Fruit fly (Drosophila melanogaster) whole organism, pupa: ENCODE data around the gene PAN3.
A peak's percentile ranks its signal among the peaks of the same experiment; 100 is the strongest.

Experiments
- CG10348 ChIP-seq: fragments of 200-800 bp; sonication (Bioruptor generic); IDR thresholded peaks from 2 replicates; pipeline ENCODE4 v1.3.6; 2022; ENCODE audit warnings: missing biosample characterization, missing genetic modification characterization
- CG12605 ChIP-seq: fragments of 200-800 bp; sonication (Bioruptor generic); IDR thresholded peaks from 2 replicates; pipeline ENCODE4 v1.3.6; 2022; ENCODE audit warnings: missing biosample characterization, missing genetic modification characterization
- CG13204 ChIP-seq: fragments of 200-800 bp; sonication (Bioruptor generic); optimal IDR thresholded peaks from 2 replicates; lab custom pipeline; 2018; ENCODE audit warnings: missing biosample characterization, mild to moderate bottlenecking, missing genetic modification characterization, moderate library complexity
- CG14655 ChIP-seq: fragments of 200-800 bp; sonication (Bioruptor generic); optimal IDR thresholded peaks from 3 replicates; lab custom pipeline; 2017; ENCODE audit warnings: mild to moderate bottlenecking, missing biosample characterization, missing genetic modification reagents, missing genetic modification characterization
- CG15710 ChIP-seq: fragments of 200-800 bp; sonication (Bioruptor generic); optimal IDR thresholded peaks from 2 replicates; lab custom pipeline; 2018; ENCODE audit warnings: missing biosample characterization, mild to moderate bottlenecking, missing genetic modification characterization, moderate library complexity
- CG17806 ChIP-seq: fragments of 200-800 bp; sonication (Bioruptor generic); optimal IDR thresholded peaks from 2 replicates; lab custom pipeline; 2018; ENCODE audit warnings: missing biosample characterization, mild to moderate bottlenecking, missing genetic modification characterization, moderate library complexity
- CG32121 ChIP-seq: fragments of 200-800 bp; sonication (Bioruptor generic); IDR thresholded peaks from 2 replicates; pipeline ENCODE4 v1.3.6; 2022; ENCODE audit warnings: missing biosample characterization, missing genetic modification characterization
- CG34367 ChIP-seq: fragments of 200-800 bp; sonication (Bioruptor generic); optimal IDR thresholded peaks from 2 replicates; lab custom pipeline; 2018; ENCODE audit warnings: missing biosample characterization, mild to moderate bottlenecking, missing genetic modification characterization
- CG4496 ChIP-seq: fragments of 200-800 bp; sonication (Bioruptor generic); IDR thresholded peaks from 3 replicates; pipeline ENCODE4 v1.3.6; 2022; ENCODE audit warnings: missing biosample characterization, missing genetic modification characterization
- CG8159 ChIP-seq: fragments of 200-800 bp; sonication (Bioruptor generic); optimal IDR thresholded peaks from 3 replicates; lab custom pipeline; 2018; ENCODE audit warnings: missing biosample characterization, mild to moderate bottlenecking, missing genetic modification characterization, moderate library complexity
- CG8301 ChIP-seq: fragments of 200-800 bp; sonication (Bioruptor generic); optimal IDR thresholded peaks from 2 replicates; lab custom pipeline; 2018; ENCODE audit warnings: missing biosample characterization, mild to moderate bottlenecking, missing genetic modification characterization
- CG9948 ChIP-seq: fragments of 200-800 bp; sonication (Bioruptor generic); optimal IDR thresholded peaks from 2 replicates; lab custom pipeline; 2018; ENCODE audit warnings: missing biosample characterization, mild to moderate bottlenecking, missing genetic modification characterization, moderate library complexity
- D1 ChIP-seq: fragments of 200-800 bp; sonication (Bioruptor generic); optimal IDR thresholded peaks from 2 replicates; lab custom pipeline; 2018; ENCODE audit warnings: missing biosample characterization, mild to moderate bottlenecking, missing genetic modification characterization, moderate library complexity
- EcR ChIP-seq: fragments of 200-800 bp; sonication (Bioruptor generic); optimal IDR thresholded peaks from 3 replicates; lab custom pipeline; 2019; ENCODE audit warnings: missing biosample characterization, missing genetic modification characterization, mild to moderate bottlenecking, moderate library complexity, missing genetic modification reagents
- Ets98B ChIP-seq: fragments of 200-800 bp; sonication (Bioruptor generic); IDR thresholded peaks from 2 replicates; pipeline ENCODE4 v1.3.6; 2022; ENCODE audit warnings: missing biosample characterization, missing genetic modification characterization
- Pif1A ChIP-seq: fragments of 200-800 bp; sonication (Bioruptor generic); optimal IDR thresholded peaks from 3 replicates; lab custom pipeline; 2016; ENCODE audit warnings: missing biosample characterization, missing genetic modification characterization
- Pif1B ChIP-seq: fragments of 200-800 bp; sonication (Bioruptor generic); optimal IDR thresholded peaks from 3 replicates; lab custom pipeline; 2016; ENCODE audit warnings: missing biosample characterization, missing genetic modification characterization
- Snoo ChIP-seq: fragments of 200-800 bp; sonication (Bioruptor generic); optimal IDR thresholded peaks from 3 replicates; lab custom pipeline; 2017; ENCODE audit warnings: missing biosample characterization, mild to moderate bottlenecking, missing genetic modification characterization, inconsistent platforms
- fd96Ca ChIP-seq: fragments of 200-800 bp; sonication (Bioruptor generic); IDR thresholded peaks from 3 replicates; pipeline ENCODE4 v1.3.6; 2022; ENCODE audit warnings: missing biosample characterization, missing genetic modification characterization
- gl ChIP-seq: fragments of 200-800 bp; sonication (Bioruptor generic); optimal IDR thresholded peaks from 2 replicates; lab custom pipeline; 2018; ENCODE audit warnings: missing biosample characterization, mild to moderate bottlenecking, missing genetic modification characterization
- rn ChIP-seq: fragments of 200-800 bp; sonication (Bioruptor generic); IDR thresholded peaks from 2 replicates; pipeline ENCODE4 v1.3.6; 2022; ENCODE audit warnings: missing biosample characterization, missing genetic modification characterization

PAN3 gene

DNA sequence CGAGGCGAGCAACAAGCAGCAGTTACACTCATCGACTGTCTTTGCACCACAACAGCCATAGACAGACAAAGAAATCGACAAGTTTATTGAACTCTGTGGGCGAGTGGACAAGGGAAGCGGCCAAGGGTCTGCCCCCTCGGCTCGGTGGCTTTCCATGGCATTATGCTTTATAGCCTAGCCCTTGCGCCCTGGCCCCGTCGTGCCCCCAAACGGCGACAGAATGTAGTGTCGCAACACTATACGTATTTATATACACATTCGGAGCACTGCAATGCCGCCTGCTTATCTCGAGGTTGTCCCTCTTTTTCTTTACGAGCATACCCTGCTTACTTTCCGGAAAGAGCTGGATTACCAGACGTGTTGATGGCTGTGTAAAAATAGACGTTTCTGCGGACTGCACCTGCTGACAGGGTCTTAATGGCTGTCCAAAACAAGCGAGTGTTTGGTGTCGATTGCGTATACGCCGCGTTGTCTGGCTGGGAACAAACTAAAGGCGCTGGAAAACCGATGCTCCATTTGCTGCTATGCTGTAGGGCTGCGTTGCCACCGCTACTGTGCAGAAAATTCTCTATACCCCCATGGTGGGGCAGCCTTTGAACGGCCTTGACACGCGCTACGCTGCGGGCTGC, 51.9 kb downstream of the PAN3 start:
- TF ChIP-seq Snoo (tag; lab: Kevin White, UChicago) (no peak), CG32121 (peak; percentile 31; the same call in 1 of the 2 replicates), CG4496 (GFP tag; lab: Robert Waterston, UW) (peak; percentile 17; the same call in 1 of the 3 replicates), CG9948 (tag; lab: Kevin White, UChicago) (no peak), EcR (GFP tag; lab: Kevin White, UChicago) (peak; percentile 97), CG14655 (GFP tag; lab: Kevin White, UChicago) (no peak), CG12605 (GFP tag; lab: Robert Waterston, UW) (no peak)

DNA sequence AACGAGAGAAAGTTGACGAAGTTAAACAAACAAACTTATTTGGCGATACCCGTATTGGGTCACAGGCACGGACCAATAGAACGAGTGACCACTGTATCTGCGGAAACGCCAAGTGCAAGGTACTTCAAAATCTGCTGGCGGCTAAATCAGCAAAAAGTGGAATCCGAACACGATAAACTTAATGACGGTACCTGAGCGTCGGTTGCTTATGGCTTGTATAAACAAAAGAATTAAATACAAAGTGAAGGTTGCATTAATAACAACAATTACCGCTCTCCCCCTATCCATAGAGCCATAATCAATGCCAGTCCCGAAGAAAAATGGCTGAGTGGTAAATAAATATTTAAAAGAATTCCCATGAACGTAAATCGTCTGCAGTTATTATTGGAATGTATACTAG, 53.6 kb downstream of the PAN3 start:
- no peak for TF ChIP-seq Ets98B (GFP tag; lab: Robert Waterston, UW)
- no peak for TF ChIP-seq CG34367 (tag; lab: Kevin White, UChicago)
- no peak for TF ChIP-seq Pif1B (GFP tag; lab: Kevin White, UChicago)
- TF ChIP-seq D1 (tag; lab: Kevin White, UChicago), result no peak
- TF ChIP-seq CG17806, result no peak
- no peak for TF ChIP-seq CG15710
- TF ChIP-seq CG8301 (tag; lab: Kevin White, UChicago), result no peak
- no peak for TF ChIP-seq CG12605 (GFP tag; lab: Robert Waterston, UW)
- TF ChIP-seq CG4496 (GFP tag; lab: Robert Waterston, UW), result no peak
- no peak for TF ChIP-seq CG14655 (GFP tag; lab: Kevin White, UChicago)
- TF ChIP-seq gl, result no peak

DNA sequence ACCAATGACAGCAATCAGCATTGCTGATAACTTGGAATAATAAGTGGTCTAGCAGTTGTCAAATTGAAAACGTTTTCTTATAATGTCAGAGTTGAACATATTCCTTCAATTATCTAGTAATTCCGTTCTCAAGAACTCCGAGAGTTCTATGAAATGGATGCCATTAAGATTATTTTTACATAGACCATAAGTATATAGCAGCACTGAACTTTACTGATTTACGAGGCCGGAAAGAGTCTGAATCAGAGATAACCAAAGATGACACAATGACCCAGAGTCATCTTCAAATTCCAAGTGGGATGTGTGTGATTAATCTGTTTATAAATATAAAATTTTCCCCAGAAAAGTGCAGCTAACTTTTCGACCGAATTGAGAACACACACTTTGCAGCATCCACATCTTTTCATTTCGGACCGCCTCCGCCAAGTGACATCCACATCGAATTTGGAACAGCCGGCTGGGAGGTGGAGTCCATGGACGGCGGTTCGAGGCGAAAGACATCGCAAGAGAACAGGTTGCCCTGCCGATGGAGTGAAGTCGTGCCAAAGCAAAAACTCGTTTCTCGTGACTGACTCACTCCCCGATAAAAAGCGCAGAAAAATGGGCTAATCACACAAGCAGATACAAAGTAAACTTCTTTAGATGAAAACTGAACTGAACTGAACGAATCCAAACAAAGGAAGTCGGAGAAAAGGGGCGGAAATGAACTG, 54.2 kb downstream of the PAN3 start:
- TF ChIP-seq EcR (GFP tag; lab: Kevin White, UChicago), result peak; percentile 65
- no peak for TF ChIP-seq CG9948 (tag; lab: Kevin White, UChicago)
- TF ChIP-seq CG13204, result peak; percentile 42
- 0 out of 3 replicates have a peak, but pooled peaks have one; percentile 41 for TF ChIP-seq CG4496 (GFP tag; lab: Robert Waterston, UW)
- TF ChIP-seq, all 21 proteins: peak for 3

DNA sequence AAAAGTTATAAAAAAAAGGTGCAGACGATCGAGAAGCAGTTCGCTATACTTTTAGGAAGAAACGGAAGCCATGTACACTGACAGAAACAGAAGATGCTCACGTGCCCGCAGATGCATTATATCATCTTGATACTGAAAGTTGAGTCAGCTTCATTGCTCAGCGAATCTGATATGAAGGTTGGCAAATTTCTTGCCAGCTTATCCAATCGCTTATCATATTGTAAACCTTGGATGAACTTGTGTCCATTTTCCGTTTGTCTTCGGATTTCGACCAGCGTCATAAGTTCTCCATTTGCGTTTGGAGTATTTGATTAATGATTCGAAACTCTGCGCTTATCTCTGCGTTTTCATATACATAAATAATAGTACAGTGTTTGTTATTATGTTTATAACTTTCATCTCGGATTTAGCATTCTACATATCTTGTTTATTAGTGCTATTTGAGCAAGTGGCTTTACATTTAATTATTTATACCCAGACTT, 54.8 kb downstream of the PAN3 start:
- no peak for TF ChIP-seq fd96Ca
- no peak for TF ChIP-seq CG12605 (GFP tag; lab: Robert Waterston, UW)
- peak; percentile 19 for TF ChIP-seq CG34367 (tag; lab: Kevin White, UChicago)
- no peak for TF ChIP-seq rn (GFP tag; lab: Robert Waterston, UW)
- TF ChIP-seq CG8301 (tag; lab: Kevin White, UChicago), result peak; percentile 2

DNA sequence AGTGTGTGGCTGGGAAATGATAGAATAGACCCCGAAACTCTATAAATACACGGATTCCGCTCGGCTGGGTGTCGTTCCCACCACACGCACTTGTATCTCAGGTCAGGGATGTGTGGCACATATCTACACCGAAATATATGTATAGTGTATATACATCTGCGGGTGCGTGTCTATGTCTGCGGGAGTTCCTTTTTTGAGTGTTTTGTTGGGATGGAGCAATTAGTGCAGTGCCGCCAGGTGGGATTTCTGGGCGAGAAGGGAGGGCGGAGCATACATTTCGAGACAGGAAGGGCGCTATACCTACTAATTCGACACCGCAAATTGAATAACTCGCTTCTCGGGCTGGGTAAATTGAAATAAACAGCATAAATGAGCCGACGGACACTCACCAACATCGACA, 55.5 kb downstream of the PAN3 start:
- TF ChIP-seq CG14655 (GFP tag; lab: Kevin White, UChicago), result no peak
- TF ChIP-seq CG12605 (GFP tag; lab: Robert Waterston, UW), result no peak
- TF ChIP-seq CG13204, result no peak
- TF ChIP-seq gl, result no peak
- TF ChIP-seq fd96Ca, result 0 out of 3 replicates have a peak, but pooled peaks have one; percentile 22

DNA sequence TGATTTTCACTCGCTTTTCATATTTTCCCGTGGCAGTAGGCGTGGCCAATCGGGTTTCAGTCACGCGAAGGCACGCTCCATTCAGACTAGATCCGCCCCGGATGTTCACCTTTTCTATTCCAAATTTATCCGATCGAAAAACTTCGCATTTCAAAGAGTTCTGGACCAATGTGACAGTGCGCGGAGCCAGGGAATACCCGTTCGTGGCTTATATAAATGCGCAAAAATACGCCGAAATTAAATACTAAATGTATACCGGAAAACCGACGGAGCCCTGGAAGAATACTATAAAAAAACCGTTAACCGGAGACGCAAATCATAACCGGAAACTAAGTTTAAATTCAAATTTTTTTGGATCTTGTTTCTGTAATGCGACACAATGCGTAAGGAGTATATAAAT, 56.6 kb downstream of the PAN3 start, which contains the start of gene promL:
promL (minus strand) TSS at position 181 of the 400 bp plus-strand sequence.
- TF ChIP-seq D1 (tag; lab: Kevin White, UChicago) (no peak), Snoo (tag; lab: Kevin White, UChicago) (peak; percentile 56), EcR (GFP tag; lab: Kevin White, UChicago) (peak; percentile 68), rn (GFP tag; lab: Robert Waterston, UW) (no peak), Pif1B (GFP tag; lab: Kevin White, UChicago) (peak; percentile 12), CG34367 (tag; lab: Kevin White, UChicago) (no peak), CG17806 (no peak), Ets98B (GFP tag; lab: Robert Waterston, UW) (peak; percentile 37), CG4496 (GFP tag; lab: Robert Waterston, UW) (peak; percentile 47; the same call in 1 of the 3 replicates), CG12605 (GFP tag; lab: Robert Waterston, UW) (no peak), fd96Ca (peak; percentile 34; the same call in 1 of the 3 replicates), CG8159 (tag; lab: Kevin White, UChicago) (peak; percentile 19), CG10348 (GFP tag; lab: Robert Waterston, UW) (no peak), Pif1A (GFP tag; lab: Kevin White, UChicago) (peak; percentile 29), CG32121 (no peak), CG8301 (tag; lab: Kevin White, UChicago) (no peak), CG14655 (GFP tag; lab: Kevin White, UChicago) (no peak), CG9948 (tag; lab: Kevin White, UChicago) (no peak), gl (no peak), CG15710 (peak; percentile 51), CG13204 (peak; percentile 10)
